Fruit fly (Drosophila melanogaster): Measurements from ENCODE around the gene Lk.

Gene Lk

DNA sequence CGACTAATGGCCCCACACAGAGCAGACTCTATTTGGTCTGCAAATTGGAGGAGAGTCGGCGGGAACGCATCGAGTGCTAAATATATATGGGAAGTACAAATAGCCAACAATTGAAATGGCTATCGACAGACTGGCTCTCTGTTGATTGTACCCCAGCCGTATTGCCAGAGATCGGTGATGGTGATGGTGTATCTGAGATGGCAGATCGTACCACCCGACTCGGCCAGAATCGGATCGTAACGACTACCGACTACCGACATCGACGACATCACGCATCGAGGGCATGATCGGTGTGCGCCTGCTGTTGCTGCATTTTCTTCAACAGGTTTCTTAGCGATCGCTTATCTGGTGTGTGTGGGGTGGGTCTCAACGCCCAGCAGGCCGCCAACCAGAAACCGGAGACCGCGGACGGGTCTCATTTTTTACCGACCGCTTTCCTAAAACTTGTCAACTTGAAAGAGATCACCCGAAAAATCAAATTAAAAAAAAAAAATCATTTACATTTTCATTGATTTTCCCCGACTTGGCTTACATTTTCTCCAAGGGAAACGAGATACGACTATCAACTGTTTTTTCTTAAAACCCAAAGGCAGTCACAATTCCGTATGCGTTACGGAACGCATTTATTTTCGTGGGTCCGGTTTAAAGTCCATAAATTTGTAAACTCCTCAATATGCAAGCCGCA lies 16.5 kb downstream of the Lk start (continued):
- TF ChIP-seq schlank (tag; optimal IDR thresholded peaks at IDR 0.05) (peak; percentile 12), pros (GFP tag; optimal IDR thresholded peaks at IDR 0.05) (peak; percentile 97), kay (GFP tag; optimal IDR thresholded peaks at IDR 0.05) (no peak), tll (GFP tag; optimal IDR thresholded peaks at IDR 0.05) (no peak), phol (tag; optimal IDR thresholded peaks at IDR 0.05) (no peak), bcd (GFP tag; optimal IDR thresholded peaks at IDR 0.05) (peak; percentile 33), tx (GFP tag; optimal IDR thresholded peaks at IDR 0.05) (no peak), prd (optimal IDR thresholded peaks at IDR 0.05) (no peak), prd (GFP tag; IDR thresholded peaks at IDR 0.05) (no peak), hkb (optimal IDR thresholded peaks at IDR 0.05) (no peak), hkb (GFP tag; IDR thresholded peaks at IDR 0.05) (peak; percentile 44; the same call in 1 of the 2 replicates), NC2β (GFP tag; optimal IDR thresholded peaks at IDR 0.05) (no peak), ro (GFP tag; IDR thresholded peaks at IDR 0.05) (no peak), CG17186 (GFP tag; optimal IDR thresholded peaks at IDR 0.05) (no peak), sim (GFP tag; IDR thresholded peaks at IDR 0.05) (no peak), CG3163 (GFP tag; optimal IDR thresholded peaks at IDR 0.05) (no peak), ap (GFP tag; IDR thresholded peaks at IDR 0.05) (no peak), pum (GFP tag; optimal IDR thresholded peaks at IDR 0.05) (no peak), CG11723 (GFP tag; optimal IDR thresholded peaks at IDR 0.05) (no peak), Kr (GFP tag; optimal IDR thresholded peaks at IDR 0.05) (no peak), Pdp1 (GFP tag; optimal IDR thresholded peaks at IDR 0.05) (peak in 1 of 2 experiments; percentile 67), CG6175 (GFP tag; IDR thresholded peaks at IDR 0.05) (no peak), CG12155 (GFP tag; optimal IDR thresholded peaks at IDR 0.05) (no peak), CG2889 (GFP tag; IDR thresholded peaks at IDR 0.05) (no peak), CG17359 (tag; optimal IDR thresholded peaks at IDR 0.05) (peak; percentile 46), H2.0 (GFP tag; IDR thresholded peaks at IDR 0.05) (no peak), grn (GFP tag; optimal IDR thresholded peaks at IDR 0.05) (peak; percentile 97), CG32772 (GFP tag; IDR thresholded peaks at IDR 0.05) (no peak), MTF-1 (GFP tag; optimal IDR thresholded peaks at IDR 0.05; ENCODE audit: borderline replicate concordance) (no peak), ewg (GFP tag; optimal IDR thresholded peaks at IDR 0.05) (no peak), CG18599 (GFP tag; optimal IDR thresholded peaks at IDR 0.05) (peak; percentile 55), CG7839 (tag; optimal IDR thresholded peaks at IDR 0.05) (no peak), Bgb (GFP tag; IDR thresholded peaks at IDR 0.05; ENCODE audit: partially characterized antibody) (peak; percentile 69), tin (GFP tag; optimal IDR thresholded peaks at IDR 0.05) (no peak), CG6854 (GFP tag; optimal IDR thresholded peaks at IDR 0.05) (no peak), lola (GFP tag; optimal IDR thresholded peaks at IDR 0.05) (no peak), hbn (GFP tag; IDR thresholded peaks at IDR 0.05; ENCODE audit: partially characterized antibody) (peak; percentile 31; the same call in 1 of the 2 replicates), Mad (GFP tag; optimal IDR thresholded peaks at IDR 0.05) (no peak), Meics (GFP tag; optimal IDR thresholded peaks at IDR 0.05) (peak; percentile 49), nau (GFP tag; optimal IDR thresholded peaks at IDR 0.05) (peak; percentile 46), CG10274 (GFP tag; optimal IDR thresholded peaks at IDR 0.05) (no peak), CG15696 (tag; optimal IDR thresholded peaks at IDR 0.05) (no peak), CG10979 (tag; optimal IDR thresholded peaks at IDR 0.05) (no peak), CG10267 (tag; optimal IDR thresholded peaks at IDR 0.05) (no peak), Hr51 (GFP tag; optimal IDR thresholded peaks at IDR 0.05) (no peak), jumu (GFP tag; optimal IDR thresholded peaks at IDR 0.05) (no peak), yki (optimal IDR thresholded peaks at IDR 0.05) (no peak), hb (GFP tag; IDR thresholded peaks at IDR 0.05; ENCODE audit: partially characterized antibody) (no peak; the same call in 2 of the 3 replicates), Rx (GFP tag; IDR thresholded peaks at IDR 0.05) (no peak), CG2120 (GFP tag; optimal IDR thresholded peaks at IDR 0.05) (no peak)
